Fruit fly (Drosophila melanogaster) whole organism, embryonic: Measurements from ENCODE around the gene RpS28-like.
A peak's percentile ranks its signal among the peaks of the same experiment; 100 is the strongest.

ENCODE experiments used
- B-H1 ChIP-seq: fragments of 200-800 bp; sonication (Bioruptor generic); IDR thresholded peaks from 3 replicates; pipeline ENCODE4 v1.3.6; 2022; ENCODE audit warnings: missing biosample characterization, missing genetic modification characterization
- CG10209 ChIP-seq: fragments of 200-800 bp; sonication (Bioruptor generic); optimal IDR thresholded peaks from 3 replicates; lab custom pipeline; 2017; ENCODE audit warnings: missing biosample characterization, mild to moderate bottlenecking, missing genetic modification characterization, missing genetic modification reagents
- CG12769 ChIP-seq: fragments of 200-800 bp; sonication (Bioruptor generic); optimal IDR thresholded peaks from 2 replicates; lab custom pipeline; 2019; ENCODE audit warnings: missing biosample characterization, mild to moderate bottlenecking, missing genetic modification characterization, moderate library complexity
- CG13894 ChIP-seq: fragments of 200-800 bp; sonication (Bioruptor generic); optimal IDR thresholded peaks from 3 replicates; lab custom pipeline; 2018; ENCODE audit warnings: missing biosample characterization, mild to moderate bottlenecking, missing genetic modification characterization, moderate library complexity
- CG15601 ChIP-seq: fragments of 200-800 bp; sonication (Bioruptor generic); optimal IDR thresholded peaks from 3 replicates; lab custom pipeline; 2019; ENCODE audit warnings: missing biosample characterization, mild to moderate bottlenecking, missing genetic modification characterization, moderate library complexity
- CG17186 ChIP-seq: fragments of 200-800 bp; sonication (Bioruptor generic); optimal IDR thresholded peaks from 3 replicates; lab custom pipeline; 2017; ENCODE audit warnings: missing biosample characterization, missing genetic modification reagents, missing genetic modification characterization
- CG18262 ChIP-seq: fragments of 200-800 bp; optimal IDR thresholded peaks from 3 replicates; lab custom pipeline; 2019; ENCODE audit warnings: missing biosample characterization, mild to moderate bottlenecking, missing genetic modification characterization, moderate library complexity
- CG2712 ChIP-seq: fragments of 200-800 bp; optimal IDR thresholded peaks from 3 replicates; lab custom pipeline; 2019; ENCODE audit warnings: missing biosample characterization, mild to moderate bottlenecking, missing genetic modification characterization, moderate library complexity
- CG32772 ChIP-seq: fragments of 200-800 bp; sonication (Bioruptor generic); IDR thresholded peaks from 2 replicates; pipeline ENCODE4 v1.3.6; 2022; ENCODE audit warnings: missing biosample characterization, missing genetic modification characterization
- CG3281 ChIP-seq: fragments of 200-800 bp; sonication (Bioruptor generic); optimal IDR thresholded peaks from 3 replicates; lab custom pipeline; 2017; ENCODE audit warnings: missing biosample characterization, mild to moderate bottlenecking, missing genetic modification characterization
- CG34224 ChIP-seq: fragments of 200-800 bp; sonication (Bioruptor generic); IDR thresholded peaks from 3 replicates; pipeline ENCODE4 v1.3.6; 2022; ENCODE audit warnings: missing biosample characterization, missing genetic modification characterization; ENCODE audit not compliant: partially characterized antibody
- CG6654 ChIP-seq: fragments of 200-800 bp; sonication (Bioruptor generic); optimal IDR thresholded peaks from 2 replicates; lab custom pipeline; 2017; ENCODE audit warnings: missing biosample characterization, mild to moderate bottlenecking, missing genetic modification characterization
- CG6765 ChIP-seq: fragments of 200-800 bp; sonication (Bioruptor generic); optimal IDR thresholded peaks from 3 replicates; lab custom pipeline; 2017; ENCODE audit warnings: missing biosample characterization, mild to moderate bottlenecking, missing genetic modification characterization
- CG6813 ChIP-seq: fragments of 200-800 bp; sonication (Bioruptor generic); optimal IDR thresholded peaks from 2 replicates; lab custom pipeline; 2017; ENCODE audit warnings: missing biosample characterization, missing genetic modification characterization, mild to moderate bottlenecking, moderate library complexity, missing genetic modification reagents
- CG7357 ChIP-seq: fragments of 200-800 bp; sonication (Bioruptor generic); IDR thresholded peaks from 3 replicates; pipeline ENCODE4 v1.3.6; 2022; ENCODE audit warnings: missing biosample characterization, missing genetic modification characterization
- CG7745 ChIP-seq: fragments of 200-800 bp; sonication (Bioruptor generic); optimal IDR thresholded peaks from 2 replicates; lab custom pipeline; 2018; ENCODE audit warnings: missing biosample characterization, mild to moderate bottlenecking, missing genetic modification characterization, moderate library complexity
- CG8388 ChIP-seq: fragments of 200-800 bp; sonication (Bioruptor generic); optimal IDR thresholded peaks from 2 replicates; lab custom pipeline; 2019; ENCODE audit warnings: missing biosample characterization, mild to moderate bottlenecking, missing genetic modification characterization, moderate library complexity
- D ChIP-seq, 2 experiments: fragments of 200-800 bp in 1 of 2; fragments of >200 bp in 1 of 2; sonication (Bioruptor generic) in 1 of 2; optimal IDR thresholded peaks; 2 replicates in 1 of 2; 3 replicates in 1 of 2; lab custom pipeline; 2017; ENCODE audit warnings: mild to moderate bottlenecking in 1 of 2, missing biosample characterization in 1 of 2, missing genetic modification characterization in 1 of 2, missing genetic modification reagents in 1 of 2
- Dbx ChIP-seq: fragments of 200-800 bp; sonication (Bioruptor generic); IDR thresholded peaks from 3 replicates; pipeline ENCODE4 v1.3.6; 2022; ENCODE audit warnings: missing biosample characterization, missing genetic modification characterization
- Dfd ChIP-seq, 2 experiments: fragments of >200 bp; optimal IDR thresholded peaks; 2 replicates each; lab custom pipeline; 2017; ENCODE audit warnings: missing biosample characterization in 2 of 2, missing genetic modification characterization in 2 of 2
- Fer2 ChIP-seq: fragments of 200-800 bp; sonication (Bioruptor generic); optimal IDR thresholded peaks from 2 replicates; lab custom pipeline; 2018; ENCODE audit warnings: missing biosample characterization, mild to moderate bottlenecking, missing genetic modification characterization, moderate library complexity
- Jarid2 ChIP-seq: fragments of 200-800 bp; sonication (Bioruptor generic); optimal IDR thresholded peaks from 3 replicates; lab custom pipeline; 2017; ENCODE audit warnings: mild to moderate bottlenecking, missing biosample characterization, missing genetic modification reagents, missing genetic modification characterization
- Nf-YA ChIP-seq: fragments of 200-800 bp; sonication (Bioruptor generic); IDR thresholded peaks from 2 replicates; pipeline ENCODE4 v1.3.6; 2022; ENCODE audit warnings: missing biosample characterization, missing genetic modification characterization
- Poxn ChIP-seq: fragments of 200-800 bp; sonication (Bioruptor generic); IDR thresholded peaks from 2 replicates; pipeline ENCODE4 v1.3.6; 2022; ENCODE audit warnings: missing biosample characterization, missing genetic modification characterization
- Six4 ChIP-seq: fragments of 200-800 bp; sonication (Bioruptor generic); optimal IDR thresholded peaks from 2 replicates; lab custom pipeline; 2016; ENCODE audit warnings: missing biosample characterization, missing genetic modification characterization
- ase ChIP-seq: fragments of 200-800 bp; sonication (Bioruptor generic); IDR thresholded peaks from 3 replicates; pipeline ENCODE4 v1.3.6; 2022; ENCODE audit warnings: missing biosample characterization, missing genetic modification characterization
- ash1 ChIP-seq: fragments of 200-800 bp; sonication (Bioruptor generic); optimal IDR thresholded peaks from 2 replicates; lab custom pipeline; 2018; ENCODE audit warnings: missing biosample characterization, mild to moderate bottlenecking, missing genetic modification characterization
- az2 ChIP-seq: fragments of 200-800 bp; sonication (Bioruptor generic); optimal IDR thresholded peaks from 3 replicates; lab custom pipeline; 2016; ENCODE audit warnings: missing biosample characterization, missing genetic modification characterization
- bbx ChIP-seq: fragments of 200-800 bp; sonication (Bioruptor generic); IDR thresholded peaks from 2 replicates; pipeline ENCODE4 v1.3.6; 2022; ENCODE audit warnings: missing biosample characterization, missing genetic modification characterization; ENCODE audit not compliant: partially characterized antibody
- cad ChIP-seq: fragments of >200 bp; optimal IDR thresholded peaks from 2 replicates; lab custom pipeline; 2017; ENCODE audit warnings: missing biosample characterization, missing genetic modification characterization
- crc ChIP-seq: fragments of 200-800 bp; sonication (Bioruptor generic); optimal IDR thresholded peaks from 2 replicates; lab custom pipeline; 2016; ENCODE audit warnings: missing biosample characterization, missing genetic modification characterization
- dmrt11E ChIP-seq: fragments of 200-800 bp; sonication (Bioruptor generic); optimal IDR thresholded peaks from 3 replicates; lab custom pipeline; 2018; ENCODE audit warnings: missing biosample characterization, mild to moderate bottlenecking, missing genetic modification characterization, moderate library complexity
- dpn ChIP-seq, 2 experiments: fragments of 200-800 bp; sonication (Bioruptor generic); optimal IDR thresholded peaks; 3 replicates each; lab custom pipeline; 2016; ENCODE audit warnings: missing biosample characterization in 2 of 2, missing genetic modification characterization in 2 of 2
- gcm2 ChIP-seq: fragments of 200-800 bp; sonication (Bioruptor generic); optimal IDR thresholded peaks from 2 replicates; lab custom pipeline; 2016; ENCODE audit warnings: missing biosample characterization, missing genetic modification characterization
- jing ChIP-seq: fragments of 200-800 bp; sonication (Bioruptor generic); optimal IDR thresholded peaks from 2 replicates; lab custom pipeline; 2018; ENCODE audit warnings: missing biosample characterization, mild to moderate bottlenecking, missing genetic modification characterization
- kni ChIP-seq: fragments of 200-800 bp; sonication (Bioruptor generic); optimal IDR thresholded peaks from 3 replicates; lab custom pipeline; 2017; ENCODE audit warnings: mild to moderate bottlenecking, missing biosample characterization, missing genetic modification reagents, missing genetic modification characterization
- lola ChIP-seq, 3 experiments: fragments of >200 bp in 2 of 3; fragments of 200-800 bp in 1 of 3; sonication (Bioruptor generic) in 1 of 3; optimal IDR thresholded peaks; 2 replicates each; lab custom pipeline; 2017 to 2019; ENCODE audit warnings: missing biosample characterization in 3 of 3, missing genetic modification characterization in 3 of 3, mild to moderate bottlenecking in 1 of 3, moderate library complexity in 1 of 3
- mld ChIP-seq: fragments of 200-800 bp; sonication (Bioruptor generic); IDR thresholded peaks from 3 replicates; pipeline ENCODE4 v1.3.6; 2022; ENCODE audit warnings: missing biosample characterization, missing genetic modification characterization; ENCODE audit not compliant: partially characterized antibody
- oc ChIP-seq: fragments of 200-800 bp; sonication (Bioruptor generic); optimal IDR thresholded peaks from 2 replicates; lab custom pipeline; 2018; ENCODE audit warnings: missing biosample characterization, mild to moderate bottlenecking, missing genetic modification characterization, moderate library complexity
- pb ChIP-seq: fragments of 200-800 bp; sonication (Bioruptor generic); optimal IDR thresholded peaks from 3 replicates; lab custom pipeline; 2016; ENCODE audit warnings: missing biosample characterization, missing genetic modification characterization
- shn ChIP-seq: fragments of 200-800 bp; sonication (Bioruptor generic); optimal IDR thresholded peaks from 3 replicates; lab custom pipeline; 2016; ENCODE audit warnings: missing biosample characterization, missing genetic modification characterization
- slp2 ChIP-seq: fragments of 200-800 bp; sonication (Bioruptor generic); optimal IDR thresholded peaks from 2 replicates; lab custom pipeline; 2016; ENCODE audit warnings: missing biosample characterization, missing genetic modification characterization
- so ChIP-seq: fragments of 200-800 bp; sonication (Bioruptor generic); IDR thresholded peaks from 3 replicates; pipeline ENCODE4 v1.3.6; 2022; ENCODE audit warnings: missing biosample characterization, missing genetic modification characterization
- sr ChIP-seq: fragments of 200-800 bp; sonication (Bioruptor generic); IDR thresholded peaks from 3 replicates; pipeline ENCODE4 v1.3.6; 2022; ENCODE audit warnings: missing biosample characterization, missing genetic modification characterization
- tin ChIP-seq: fragments of 200-800 bp; sonication (Bioruptor generic); optimal IDR thresholded peaks from 3 replicates; lab custom pipeline; 2016; ENCODE audit warnings: missing biosample characterization, missing genetic modification characterization
- tll ChIP-seq, 2 experiments: fragments of 200-800 bp in 1 of 2; fragments of >200 bp in 1 of 2; sonication (Bioruptor generic) in 1 of 2; optimal IDR thresholded peaks; 2 replicates each; lab custom pipeline; 2017 to 2019; ENCODE audit warnings: missing biosample characterization in 2 of 2, missing genetic modification characterization in 2 of 2, mild to moderate bottlenecking in 1 of 2, moderate library complexity in 1 of 2
- usp ChIP-seq: fragments of >200 bp; optimal IDR thresholded peaks from 2 replicates; lab custom pipeline; 2017; ENCODE audit warnings: missing biosample characterization, missing genetic modification characterization
- wor ChIP-seq: fragments of 200-800 bp; sonication (Bioruptor generic); IDR thresholded peaks from 2 replicates; pipeline ENCODE4 v1.3.6; 2022; ENCODE audit warnings: missing biosample characterization, missing genetic modification characterization
- z ChIP-seq: fragments of 200-800 bp; sonication (Bioruptor generic); IDR thresholded peaks from 3 replicates; pipeline ENCODE4 v1.3.6; 2022; ENCODE audit warnings: missing biosample characterization, missing genetic modification characterization

Gene RpS28-like

dm6 chr2L:9436504-9436903, at the start of gene RpS28-like:
RpS28-like (plus strand) TSS chr2L:9436804.
- TF ChIP-seq ase (GFP tag; lab: Robert Waterston, UW) (no peak), tin (no peak), Jarid2 (GFP tag; lab: Kevin White, UChicago) (no peak), dmrt11E (no peak), CG3281 (GFP tag; lab: Kevin White, UChicago) (no peak)

dm6 chr2L:9387240-9387672, 49.3 kb upstream of the RpS28-like start, which contains the start of gene Aldh:
Aldh (plus strand) TSS chr2L:9387389.
- TF ChIP-seq tll (GFP tag; optimal IDR thresholded peaks at IDR 0.05; lab: Kevin White, UChicago) (no peak), CG7357 (no peak), CG13894 (tag; lab: Kevin White, UChicago) (no peak), so (GFP tag; lab: Robert Waterston, UW) (no peak), Nf-YA (GFP tag; lab: Robert Waterston, UW) (no peak), Dfd (GFP tag; optimal IDR thresholded peaks at IDR 0.05; lab: Kevin White, UChicago) (no peak), crc (GFP tag; lab: Kevin White, UChicago) (no peak), bbx (GFP tag; lab: Robert Waterston, UW) (no peak), Dbx (GFP tag; lab: Robert Waterston, UW) (peak; percentile 63), lola (GFP tag; optimal IDR thresholded peaks at IDR 0.05; lab: Kevin White, UChicago) (no peak), pb (no peak), cad (no peak), CG32772 (GFP tag; lab: Robert Waterston, UW) (0 out of 2 replicates have a peak, but pooled peaks have one; percentile 5), CG6813 (no peak), az2 (GFP tag; lab: Kevin White, UChicago) (no peak), gcm2 (GFP tag; lab: Kevin White, UChicago) (no peak), CG10209 (GFP tag; lab: Kevin White, UChicago) (peak; percentile 37), CG17186 (no peak), CG34224 (GFP tag; lab: Robert Waterston, UW) (no peak), oc (no peak), z (GFP tag; lab: Robert Waterston, UW) (no peak), B-H1 (GFP tag; lab: Robert Waterston, UW) (no peak), CG6765 (no peak), CG15601 (tag; lab: Kevin White, UChicago) (no peak), CG12769 (tag; lab: Kevin White, UChicago) (no peak), CG7745 (tag; lab: Kevin White, UChicago) (no peak), Poxn (no peak), Six4 (GFP tag; lab: Kevin White, UChicago) (no peak), usp (GFP tag; lab: Kevin White, UChicago) (no peak), kni (GFP tag; lab: Kevin White, UChicago) (no peak), jing (no peak), ash1 (no peak), CG8388 (GFP tag; lab: Kevin White, UChicago) (no peak), shn (no peak), Fer2 (tag; lab: Kevin White, UChicago) (no peak), sr (GFP tag; lab: Robert Waterston, UW) (no peak), mld (GFP tag; lab: Robert Waterston, UW) (no peak), D (optimal IDR thresholded peaks at IDR 0.05; lab: Kevin White, UChicago) (no peak), D (GFP tag; optimal IDR thresholded peaks at IDR 0.05; lab: Kevin White, UChicago) (no peak), slp2 (no peak), dpn (GFP tag; optimal IDR thresholded peaks at IDR 0.05; lab: Kevin White, UChicago) (no peak), wor (no peak), CG18262 (tag; lab: Kevin White, UChicago) (no peak), CG2712 (no peak), CG6654 (GFP tag; lab: Kevin White, UChicago) (no peak)
